Worm (Caenorhabditis elegans) whole organism, L3 larva: ENCODE results near the gene rpi-2.

Experiments
- nhr-77 ChIP-seq: fragments of 150-350 bp; optimal IDR thresholded peaks from 2 replicates; lab custom pipeline; 2014; ENCODE audit warnings: missing biosample characterization, missing genetic modification characterization
- zag-1 ChIP-seq: fragments of 150-350 bp; optimal IDR thresholded peaks from 2 replicates; lab custom pipeline; 2014; ENCODE audit warnings: missing biosample characterization, missing genetic modification characterization

DNA sequence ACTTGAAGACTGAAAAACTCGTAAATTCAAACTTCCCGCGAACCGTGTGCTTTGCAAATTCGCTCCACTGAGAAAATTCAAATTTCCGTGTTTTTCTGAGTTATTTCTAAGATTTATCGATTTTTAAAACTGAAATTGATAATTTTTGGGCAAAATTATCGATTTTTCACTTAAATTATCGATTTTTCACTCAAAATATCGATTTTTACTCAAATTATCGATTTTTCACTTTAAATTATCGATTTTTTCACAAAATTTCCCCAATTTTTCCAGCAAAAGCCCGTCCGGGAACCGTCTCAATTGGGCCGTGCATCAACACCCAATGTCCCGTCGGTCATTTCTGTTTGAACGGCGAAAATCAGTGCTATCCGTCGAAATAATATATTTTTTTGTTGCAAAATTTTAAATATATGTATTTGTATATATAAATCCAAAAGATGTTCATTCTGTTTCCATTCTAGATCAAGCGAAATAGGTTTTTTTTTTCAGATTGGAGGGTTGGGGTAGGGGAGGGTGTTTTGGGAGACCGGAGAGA lies 16.5 kb downstream of the rpi-2 start:
- no peak for TF ChIP-seq nhr-77
- no peak for TF ChIP-seq zag-1 (tag; lab: Kevin White, UChicago)
